Worm (Caenorhabditis elegans): ENCODE data around the gene kap-1.

The kap-1 gene

DNA sequence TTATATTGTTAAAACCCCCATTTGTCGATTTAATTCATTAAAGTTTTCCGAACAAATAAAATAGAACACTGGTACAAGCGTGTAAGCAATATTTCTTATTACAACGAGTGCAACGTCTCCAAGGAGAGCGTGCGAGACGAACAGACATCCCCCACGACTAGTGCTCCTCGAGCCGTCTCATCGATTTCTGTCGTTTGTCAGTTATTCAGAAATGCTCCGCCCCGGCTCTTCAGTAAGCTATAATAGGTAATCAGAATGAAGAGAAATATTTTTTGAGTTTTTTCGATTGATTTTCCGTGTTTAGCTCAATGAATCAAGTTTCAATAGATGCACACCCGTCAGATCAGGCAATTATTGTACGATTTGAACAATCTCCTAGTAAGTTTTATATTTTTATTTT is at the start of gene kap-1:
TSS of gene kap-1 (plus strand) at position 143 of the 400 bp plus-strand sequence.
- TF ChIP-seq hmbx-1 (tag; optimal IDR thresholded peaks at IDR 0.05), result no peak
- no peak for TF ChIP-seq ama-1 (optimal IDR thresholded peaks at IDR 0.05)
- TF ChIP-seq hmg-4 (GFP tag; optimal IDR thresholded peaks at IDR 0.05), result no peak
- TF ChIP-seq sea-1 (GFP tag; conservative IDR thresholded peaks at IDR 0.05), result no peak
- TF ChIP-seq hnd-1 (tag; optimal IDR thresholded peaks at IDR 0.05), result no peak
- TF ChIP-seq ceh-13 (GFP tag; optimal IDR thresholded peaks at IDR 0.05), result no peak
- no peak for TF ChIP-seq pes-1 (GFP tag; IDR thresholded peaks at IDR 0.05)
- no peak for TF ChIP-seq B0310.2 (tag; optimal IDR thresholded peaks at IDR 0.05)
- no peak for TF ChIP-seq scrt-1 (GFP tag; IDR thresholded peaks at IDR 0.05)
- TF ChIP-seq tbx-37 (GFP tag; conservative IDR thresholded peaks at IDR 0.05), result no peak
- TF ChIP-seq tbx-11 (GFP tag; IDR thresholded peaks at IDR 0.05), result no peak
- TF ChIP-seq F13C5.2 (tag; optimal IDR thresholded peaks at IDR 0.05), result no peak
- TF ChIP-seq tra-4 (tag; optimal IDR thresholded peaks at IDR 0.05), result no peak
- TF ChIP-seq ceh-36 (tag; optimal IDR thresholded peaks at IDR 0.05), result no peak
- TF ChIP-seq ets-7 (tag; optimal IDR thresholded peaks at IDR 0.05), result no peak

DNA sequence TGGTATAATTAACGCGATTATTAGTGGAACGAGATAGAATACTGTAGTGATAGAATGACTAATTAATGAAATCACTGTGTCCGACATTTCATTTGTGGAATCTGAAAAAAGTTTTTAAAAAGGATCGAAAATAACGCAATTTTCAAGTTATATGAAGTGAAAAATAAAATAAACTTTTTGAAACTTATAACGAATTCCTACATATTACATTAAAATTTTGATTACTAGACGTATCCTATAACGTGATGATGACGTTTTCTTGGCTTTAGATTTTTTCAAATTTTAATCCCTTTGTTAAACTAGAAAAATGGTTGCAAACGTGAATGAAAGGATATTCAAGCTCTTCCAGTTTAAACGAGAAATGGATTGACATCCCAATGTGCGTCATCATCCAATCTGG is 48.2 kb upstream of the kap-1 start, which contains the start of gene algn-11:
TSS of gene algn-11 (minus strand) at position 101 of the 400 bp plus-strand sequence.
- TF ChIP-seq aly-1 (tag; optimal IDR thresholded peaks at IDR 0.05), result no peak
- no peak for TF ChIP-seq hmbx-1 (tag; optimal IDR thresholded peaks at IDR 0.05)
- TF ChIP-seq hmg-4 (GFP tag; optimal IDR thresholded peaks at IDR 0.05), result no peak
- no peak for TF ChIP-seq flt-1 (GFP tag; IDR thresholded peaks at IDR 0.05)
- TF ChIP-seq ets-7 (tag; optimal IDR thresholded peaks at IDR 0.05), result no peak
- TF ChIP-seq sea-1 (GFP tag; conservative IDR thresholded peaks at IDR 0.05), result no peak
- no peak for TF ChIP-seq ceh-13 (GFP tag; optimal IDR thresholded peaks at IDR 0.05)
- no peak for TF ChIP-seq pes-1 (GFP tag; IDR thresholded peaks at IDR 0.05)
- no peak for TF ChIP-seq hnd-1 (tag; optimal IDR thresholded peaks at IDR 0.05)
- TF ChIP-seq scrt-1 (GFP tag; IDR thresholded peaks at IDR 0.05), result no peak
- TF ChIP-seq ama-1 (optimal IDR thresholded peaks at IDR 0.05), result no peak
- no peak for TF ChIP-seq tbx-11 (GFP tag; IDR thresholded peaks at IDR 0.05)

DNA sequence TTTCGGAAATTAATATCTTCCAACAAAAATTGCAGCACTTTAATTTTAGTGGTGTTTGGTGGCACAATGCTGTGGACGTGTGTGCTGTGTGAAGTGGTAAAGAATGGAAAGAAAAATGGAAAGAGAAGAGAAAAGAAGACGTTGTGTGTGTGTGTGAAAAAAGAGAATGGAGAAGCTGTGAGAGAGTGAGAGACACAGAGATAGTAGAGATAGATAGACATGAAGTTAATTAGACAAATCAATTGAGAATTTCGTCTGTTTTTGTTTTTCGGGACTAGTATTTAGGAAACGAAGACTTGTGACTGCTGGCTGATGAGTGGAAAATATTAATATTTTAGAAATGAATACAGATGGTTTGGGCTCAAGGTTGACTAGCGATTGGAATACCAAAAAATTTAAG is 47.4 kb upstream of the kap-1 start:
- TF ChIP-seq hmg-4 (GFP tag; optimal IDR thresholded peaks at IDR 0.05), result no peak
- no peak for TF ChIP-seq tra-4 (tag; optimal IDR thresholded peaks at IDR 0.05)
- no peak for TF ChIP-seq ets-7 (tag; optimal IDR thresholded peaks at IDR 0.05)
- no peak for TF ChIP-seq tbx-37 (GFP tag; conservative IDR thresholded peaks at IDR 0.05)
- no peak for TF ChIP-seq sea-1 (GFP tag; conservative IDR thresholded peaks at IDR 0.05)
- no peak for TF ChIP-seq B0310.2 (tag; optimal IDR thresholded peaks at IDR 0.05)
- no peak for TF ChIP-seq ceh-13 (GFP tag; optimal IDR thresholded peaks at IDR 0.05)
- no peak for TF ChIP-seq scrt-1 (GFP tag; IDR thresholded peaks at IDR 0.05)
- no peak for TF ChIP-seq ceh-36 (tag; optimal IDR thresholded peaks at IDR 0.05)
- no peak for TF ChIP-seq F13C5.2 (tag; optimal IDR thresholded peaks at IDR 0.05)
- TF ChIP-seq aly-1 (tag; optimal IDR thresholded peaks at IDR 0.05), result no peak
- TF ChIP-seq pes-1 (GFP tag; IDR thresholded peaks at IDR 0.05), result no peak
- no peak for TF ChIP-seq flt-1 (GFP tag; IDR thresholded peaks at IDR 0.05)
- no peak for TF ChIP-seq tbx-11 (GFP tag; IDR thresholded peaks at IDR 0.05)
- TF ChIP-seq hmbx-1 (tag; optimal IDR thresholded peaks at IDR 0.05), result no peak

DNA sequence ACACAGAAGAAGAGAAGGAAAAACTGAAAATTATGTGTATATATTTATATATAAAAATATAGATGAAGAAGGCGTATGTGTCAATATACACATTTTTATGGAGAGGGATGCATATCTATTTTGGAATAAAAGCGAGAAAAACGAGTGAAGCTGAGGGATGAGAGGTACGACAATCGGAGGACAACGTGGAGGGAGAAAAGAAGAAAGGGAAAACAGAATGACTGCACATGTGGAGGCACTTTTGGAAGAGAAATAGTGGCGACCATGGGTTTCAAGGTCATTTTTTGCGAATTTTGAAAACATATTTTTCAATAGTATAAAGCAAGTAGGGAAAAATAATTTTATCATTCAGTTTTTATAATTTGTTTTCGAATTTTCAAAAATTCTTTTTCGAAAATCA is 46.1 kb upstream of the kap-1 start:
- TF ChIP-seq tra-4 (tag; optimal IDR thresholded peaks at IDR 0.05), result no peak
- TF ChIP-seq tbx-11 (GFP tag; IDR thresholded peaks at IDR 0.05), result no peak
- no peak for TF ChIP-seq ets-7 (tag; optimal IDR thresholded peaks at IDR 0.05)
- no peak for TF ChIP-seq ama-1 (optimal IDR thresholded peaks at IDR 0.05)
- TF ChIP-seq B0310.2 (tag; optimal IDR thresholded peaks at IDR 0.05), result no peak
- no peak for TF ChIP-seq ceh-13 (GFP tag; optimal IDR thresholded peaks at IDR 0.05)
- no peak for TF ChIP-seq aly-1 (tag; optimal IDR thresholded peaks at IDR 0.05)
- no peak for TF ChIP-seq hnd-1 (tag; optimal IDR thresholded peaks at IDR 0.05)
- no peak for TF ChIP-seq pes-1 (GFP tag; IDR thresholded peaks at IDR 0.05)
- TF ChIP-seq scrt-1 (GFP tag; IDR thresholded peaks at IDR 0.05), result no peak
- no peak for TF ChIP-seq hmbx-1 (tag; optimal IDR thresholded peaks at IDR 0.05)
- no peak for TF ChIP-seq flt-1 (GFP tag; IDR thresholded peaks at IDR 0.05)
- TF ChIP-seq tbx-37 (GFP tag; conservative IDR thresholded peaks at IDR 0.05), result no peak
- TF ChIP-seq sea-1 (GFP tag; conservative IDR thresholded peaks at IDR 0.05), result no peak
- no peak for TF ChIP-seq hmg-4 (GFP tag; optimal IDR thresholded peaks at IDR 0.05)
- TF ChIP-seq F13C5.2 (tag; optimal IDR thresholded peaks at IDR 0.05), result no peak

DNA sequence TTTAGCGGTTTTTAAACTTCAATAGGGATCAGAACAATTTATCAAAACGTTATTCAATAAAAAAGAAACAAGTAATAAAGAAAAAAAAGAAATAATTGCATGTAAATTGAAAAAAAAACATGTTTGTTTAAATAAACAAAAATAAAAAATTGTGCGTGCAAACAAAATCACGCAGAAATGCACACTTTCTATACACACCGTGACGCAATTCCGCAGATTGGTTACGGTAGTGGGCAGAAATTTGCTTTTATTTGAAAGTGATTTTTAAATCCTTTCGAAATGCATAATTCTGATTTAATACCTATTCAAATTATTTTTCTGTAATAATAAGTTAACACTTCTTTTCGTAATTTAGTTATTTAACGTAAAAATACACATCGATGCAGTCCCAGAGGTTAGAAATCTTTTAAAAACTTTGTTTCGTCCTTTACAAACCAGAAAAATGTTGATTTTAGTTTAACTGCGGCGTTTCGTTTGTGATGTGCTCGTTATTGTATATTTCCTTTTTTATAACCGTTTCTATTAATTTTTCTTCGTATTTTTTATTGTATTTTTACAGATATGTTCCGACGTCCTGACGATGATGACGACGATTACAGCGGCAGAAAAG is 45.5 kb upstream of the kap-1 start, which contains the start of gene cwf-19L2:
TSS of gene cwf-19L2 (plus strand) at position 560 of the 610 bp plus-strand sequence.
- no peak for TF ChIP-seq pes-1 (GFP tag; IDR thresholded peaks at IDR 0.05)
- TF ChIP-seq hmbx-1 (tag; optimal IDR thresholded peaks at IDR 0.05), result no peak
- TF ChIP-seq sea-1 (GFP tag; conservative IDR thresholded peaks at IDR 0.05), result no peak
- no peak for TF ChIP-seq flt-1 (GFP tag; IDR thresholded peaks at IDR 0.05)
- TF ChIP-seq F13C5.2 (tag; optimal IDR thresholded peaks at IDR 0.05), result no peak
- no peak for TF ChIP-seq hnd-1 (tag; optimal IDR thresholded peaks at IDR 0.05)
- TF ChIP-seq aly-1 (tag; optimal IDR thresholded peaks at IDR 0.05), result no peak
- no peak for TF ChIP-seq B0310.2 (tag; optimal IDR thresholded peaks at IDR 0.05)
- TF ChIP-seq ceh-13 (GFP tag; optimal IDR thresholded peaks at IDR 0.05), result no peak
- no peak for TF ChIP-seq scrt-1 (GFP tag; IDR thresholded peaks at IDR 0.05)
- no peak for TF ChIP-seq tra-4 (tag; optimal IDR thresholded peaks at IDR 0.05)

DNA sequence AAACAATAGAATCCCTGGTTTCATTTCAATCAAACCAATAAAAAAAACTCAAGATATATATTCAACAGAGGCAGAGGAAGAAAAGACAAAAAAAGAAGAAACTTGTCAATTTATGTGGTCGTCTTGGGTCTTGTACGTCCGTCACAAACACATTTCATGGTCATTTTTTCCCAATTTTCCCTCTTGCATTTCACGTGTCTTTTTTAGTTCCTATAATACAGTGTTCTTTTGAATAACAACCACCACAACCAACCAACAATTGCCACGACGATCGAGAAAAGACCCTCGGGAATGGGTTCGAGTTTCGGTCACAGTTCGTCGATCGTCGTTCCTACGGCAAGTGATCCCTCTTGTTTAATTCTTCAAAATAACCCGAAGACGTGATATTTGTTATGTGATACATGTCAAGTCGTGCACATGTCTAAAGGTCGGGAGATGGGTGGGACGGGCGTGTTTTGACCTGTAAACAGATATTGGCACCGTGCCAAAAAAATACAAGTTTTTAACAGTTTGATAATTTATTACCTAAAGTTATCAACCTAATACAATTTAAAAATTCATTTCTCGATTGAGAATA is 42.5 kb upstream of the kap-1 start:
- TF ChIP-seq flt-1 (GFP tag; IDR thresholded peaks at IDR 0.05) (no peak), tbx-37 (GFP tag; conservative IDR thresholded peaks at IDR 0.05) (no peak), hmg-4 (GFP tag; optimal IDR thresholded peaks at IDR 0.05) (no peak), ceh-13 (GFP tag; optimal IDR thresholded peaks at IDR 0.05) (no peak), ets-7 (tag; optimal IDR thresholded peaks at IDR 0.05) (no peak), ama-1 (optimal IDR thresholded peaks at IDR 0.05) (no peak), B0310.2 (tag; optimal IDR thresholded peaks at IDR 0.05) (no peak), tbx-11 (GFP tag; IDR thresholded peaks at IDR 0.05) (no peak), sea-1 (GFP tag; conservative IDR thresholded peaks at IDR 0.05) (no peak), ceh-36 (tag; optimal IDR thresholded peaks at IDR 0.05) (no peak), F13C5.2 (tag; optimal IDR thresholded peaks at IDR 0.05) (no peak), scrt-1 (GFP tag; IDR thresholded peaks at IDR 0.05) (no peak), pes-1 (GFP tag; IDR thresholded peaks at IDR 0.05) (no peak), hmbx-1 (tag; optimal IDR thresholded peaks at IDR 0.05) (no peak), hnd-1 (tag; optimal IDR thresholded peaks at IDR 0.05) (no peak), tra-4 (tag; optimal IDR thresholded peaks at IDR 0.05) (no peak), aly-1 (tag; optimal IDR thresholded peaks at IDR 0.05) (no peak)

Measured in whole organism, early embryonic.